Worm (Caenorhabditis elegans): Measurements from ENCODE around the gene pigt-1.

The pigt-1 gene

ce11 chrV:10965501-10965900 lies 6.9 kb upstream of the pigt-1 start, which contains the start of the genes ctf-4 and eef-1G (continued):
- TF ChIP-seq efl-1 (optimal IDR thresholded peaks at IDR 0.05), result peak; percentile 96 to 99
- TF ChIP-seq efl-1 (GFP tag; optimal IDR thresholded peaks at IDR 0.05 in 1 of 2), result peak; percentile 94 to 99

DNA sequence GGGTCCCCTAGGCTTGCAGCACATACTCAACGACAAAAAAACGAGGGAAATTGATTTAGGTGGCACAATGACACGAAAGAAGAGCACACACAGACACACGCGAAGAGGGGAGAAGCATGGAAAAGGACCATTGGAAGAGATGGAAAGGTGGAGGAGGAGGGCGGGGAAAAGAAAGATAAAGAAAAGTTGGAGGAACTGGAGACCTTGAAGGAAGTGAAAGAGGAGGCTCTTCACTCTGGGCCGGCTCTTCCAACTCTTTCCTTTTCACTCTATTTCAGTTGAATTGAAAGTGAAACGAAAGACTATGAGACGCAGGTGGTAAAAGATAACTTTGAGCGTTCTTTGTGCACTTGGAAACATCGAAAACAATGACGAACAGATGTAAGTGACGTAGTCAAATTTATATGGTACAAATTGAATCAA lies 2.8 kb upstream of the pigt-1 start:
- TF ChIP-seq snpc-4 (tag; optimal IDR thresholded peaks at IDR 0.05) (peak; percentile 6), unc-86 (tag; optimal IDR thresholded peaks at IDR 0.05) (peak; percentile 78), C16A3.4 (tag; optimal IDR thresholded peaks at IDR 0.05) (peak; percentile 50), dsc-1 (tag; optimal IDR thresholded peaks at IDR 0.05) (peak; percentile 95), lin-13 (GFP tag; optimal IDR thresholded peaks at IDR 0.05) (no peak), unc-130 (tag; optimal IDR thresholded peaks at IDR 0.05) (no peak), efl-3 (GFP tag; optimal IDR thresholded peaks at IDR 0.05) (no peak), unc-30 (tag; optimal IDR thresholded peaks at IDR 0.05) (no peak), rnt-1 (tag; optimal IDR thresholded peaks at IDR 0.05) (peak; percentile 42), mef-2 (tag; optimal IDR thresholded peaks at IDR 0.05) (no peak), ces-1 (GFP tag; optimal IDR thresholded peaks at IDR 0.05) (peak; percentile 64), C04F5.9 (tag; optimal IDR thresholded peaks at IDR 0.05) (no peak), lin-15B (tag; optimal IDR thresholded peaks at IDR 0.05) (no peak), lin-39 (tag; optimal IDR thresholded peaks at IDR 0.05) (no peak), nhr-85 (tag) (peak; percentile 70), nhr-84 (tag; optimal IDR thresholded peaks at IDR 0.05) (no peak), mep-1 (tag; optimal IDR thresholded peaks at IDR 0.05) (no peak), sptf-1 (tag; optimal IDR thresholded peaks at IDR 0.05) (no peak), ets-5 (GFP tag; IDR thresholded peaks at IDR 0.05) (no peak), vab-15 (tag; optimal IDR thresholded peaks at IDR 0.05) (no peak), ztf-11 (tag; optimal IDR thresholded peaks at IDR 0.05) (peak in 1 of 2 experiments; percentile 18), ama-1 (optimal IDR thresholded peaks at IDR 0.05) (no peak), irx-1 (tag; optimal IDR thresholded peaks at IDR 0.05) (peak; percentile 72), nhr-47 (tag; optimal IDR thresholded peaks at IDR 0.05) (peak; percentile 73), sox-4 (tag; optimal IDR thresholded peaks at IDR 0.05) (no peak), elt-3 (tag; optimal IDR thresholded peaks at IDR 0.05) (no peak), tlp-1 (tag; optimal IDR thresholded peaks at IDR 0.05) (no peak), Y116A8C.19 (tag; optimal IDR thresholded peaks at IDR 0.05; ENCODE audit: borderline replicate concordance) (no peak), hlh-17 (GFP tag; optimal IDR thresholded peaks at IDR 0.05; ENCODE audit: borderline replicate concordance) (no peak), egl-13 (tag; optimal IDR thresholded peaks at IDR 0.05) (peak; percentile 44), nhr-20 (tag; optimal IDR thresholded peaks at IDR 0.05) (peak; percentile 69), grh-1 (GFP tag; IDR thresholded peaks at IDR 0.05) (no peak), jun-1 (tag; optimal IDR thresholded peaks at IDR 0.05) (peak; percentile 15), aha-1 (tag; optimal IDR thresholded peaks at IDR 0.05) (no peak), elt-2 (tag; optimal IDR thresholded peaks at IDR 0.05) (no peak), ceh-82 (tag; optimal IDR thresholded peaks at IDR 0.05) (peak in 1 of 3 experiments; percentile 25), C34B4.2 (tag; optimal IDR thresholded peaks at IDR 0.05) (no peak), nhr-19 (GFP tag; conservative IDR thresholded peaks at IDR 0.05) (peak; percentile 99), ceh-90 (tag; optimal IDR thresholded peaks at IDR 0.05) (no peak), zip-4 (GFP tag; optimal IDR thresholded peaks at IDR 0.05) (peak; percentile 18), ceh-88 (GFP tag; IDR thresholded peaks at IDR 0.05) (no peak), fkh-4 (tag; optimal IDR thresholded peaks at IDR 0.05; ENCODE audit: borderline replicate concordance) (peak; percentile 68), unc-62 (GFP tag; optimal IDR thresholded peaks at IDR 0.05) (no peak), lin-14 (GFP tag; optimal IDR thresholded peaks at IDR 0.05) (peak; percentile 96), pag-3 (tag; optimal IDR thresholded peaks at IDR 0.05; ENCODE audit: borderline replicate concordance, insufficient read depth) (peak; percentile 5), nhr-237 (tag; optimal IDR thresholded peaks at IDR 0.05) (no peak), nhr-71 (tag; optimal IDR thresholded peaks at IDR 0.05) (peak; percentile 92), nhr-28 (tag; optimal IDR thresholded peaks at IDR 0.05) (no peak), unc-98 (GFP tag; IDR thresholded peaks at IDR 0.05) (no peak), fkh-8 (tag; optimal IDR thresholded peaks at IDR 0.05) (peak; percentile 69)

All from whole organism, L1 larva.